Worm (Caenorhabditis elegans): Measurements from ENCODE around the gene F48E8.3.

F48E8.3 gene

DNA sequence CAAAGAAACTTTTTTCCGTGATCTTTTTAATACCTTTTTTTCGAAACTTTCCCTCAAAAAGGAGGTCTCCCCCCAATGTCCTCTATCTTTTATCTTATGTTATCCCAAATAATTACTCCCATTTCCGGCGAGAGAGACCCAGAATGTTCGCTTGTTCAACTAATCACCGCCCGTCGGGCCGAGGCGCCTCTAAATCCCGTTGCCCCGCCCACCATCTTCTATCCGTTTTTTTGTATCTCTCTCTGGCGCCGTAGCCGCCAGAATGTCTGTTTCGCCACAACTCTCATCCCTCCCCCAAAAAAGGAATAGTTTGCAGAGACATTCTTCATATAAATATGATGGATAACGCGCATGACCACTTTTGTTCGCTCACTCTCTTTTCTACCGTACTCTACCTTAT, 11.5 kb downstream of the F48E8.3 start (continued):
- TF ChIP-seq nhr-28 (tag; optimal IDR thresholded peaks at IDR 0.05) (no peak), mdl-1 (tag; optimal IDR thresholded peaks at IDR 0.05) (no peak), mab-9 (GFP tag; IDR thresholded peaks at IDR 0.05) (no peak), lin-14 (GFP tag; optimal IDR thresholded peaks at IDR 0.05) (peak; percentile 87), jun-1 (tag; optimal IDR thresholded peaks at IDR 0.05) (no peak), pax-3 (tag; optimal IDR thresholded peaks at IDR 0.05) (no peak), unc-62 (GFP tag; optimal IDR thresholded peaks at IDR 0.05) (no peak), fkh-4 (tag; optimal IDR thresholded peaks at IDR 0.05; ENCODE audit: borderline replicate concordance) (no peak), rnt-1 (tag; optimal IDR thresholded peaks at IDR 0.05) (no peak), dsc-1 (tag; optimal IDR thresholded peaks at IDR 0.05) (no peak), grh-1 (GFP tag; IDR thresholded peaks at IDR 0.05) (peak; percentile 49; the same call in 1 of the 2 replicates), mep-1 (tag; optimal IDR thresholded peaks at IDR 0.05) (peak; percentile 14), snpc-4 (tag; optimal IDR thresholded peaks at IDR 0.05) (no peak), nhr-77 (tag; optimal IDR thresholded peaks at IDR 0.05) (no peak), ces-1 (GFP tag; optimal IDR thresholded peaks at IDR 0.05) (no peak), hlh-4 (tag; optimal IDR thresholded peaks at IDR 0.05) (no peak), swsn-7 (tag; optimal IDR thresholded peaks at IDR 0.05) (no peak), nhr-12 (tag; optimal IDR thresholded peaks at IDR 0.05) (no peak), ceh-63 (GFP tag; optimal IDR thresholded peaks at IDR 0.05) (no peak), unc-98 (GFP tag; IDR thresholded peaks at IDR 0.05) (no peak), tbx-2 (tag; optimal IDR thresholded peaks at IDR 0.05) (no peak)

ce11 chrIII:5474176-5474575, 13.0 kb downstream of the F48E8.3 start, which contains the start of gene lon-1:
Gene lon-1, plus strand, starts transcription at chrIII:5474476.
- peak; percentile 34 for TF ChIP-seq blmp-1 (tag; optimal IDR thresholded peaks at IDR 0.05)
- TF ChIP-seq snu-23 (GFP tag; optimal IDR thresholded peaks at IDR 0.05), result no peak

DNA sequence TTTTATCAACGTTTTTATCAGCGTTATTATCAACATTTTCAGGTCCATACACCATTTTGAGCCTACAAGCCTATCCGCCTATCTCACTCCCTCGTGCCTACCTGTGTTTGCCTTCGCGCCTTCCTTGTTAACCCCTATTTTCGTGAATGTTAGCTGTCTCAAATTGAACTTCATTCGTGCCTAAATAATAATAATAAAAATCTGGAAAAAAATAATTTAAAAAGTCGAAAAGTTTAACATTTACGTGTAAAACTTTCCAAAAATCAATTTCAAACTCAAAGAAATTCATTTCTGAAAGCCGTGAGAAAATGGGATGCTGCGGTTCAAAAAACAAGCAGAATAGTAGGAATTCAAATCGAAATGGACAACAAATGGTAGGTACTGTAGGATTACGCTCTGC, 16.8 kb downstream of the F48E8.3 start, which contains the start of gene R02F2.10:
Gene R02F2.10, plus strand, starts transcription at position 301 of the 400 bp plus-strand sequence.
- TF ChIP-seq lsy-2 (tag; optimal IDR thresholded peaks at IDR 0.05) (no peak), lin-15B (tag; optimal IDR thresholded peaks at IDR 0.05) (no peak), ztf-4 (tag; optimal IDR thresholded peaks at IDR 0.05) (no peak)

- TF ChIP-seq isw-1 (GFP tag; IDR thresholded peaks at IDR 0.05) (no peak), tbx-2 (tag; optimal IDR thresholded peaks at IDR 0.05) (no peak), alr-1 (tag; optimal IDR thresholded peaks at IDR 0.05; ENCODE audit: borderline replicate concordance) (no peak), grh-1 (GFP tag; IDR thresholded peaks at IDR 0.05) (no peak)
Measured at ce11 chrIII:5478824-5479368, 17.7 kb downstream of the F48E8.3 start, which contains the start of the genes R02F2.6 and R02F2.5. Gene R02F2.6, minus strand, starts transcription at chrIII:5478924. Gene R02F2.5, plus strand, starts transcription at chrIII:5479318.

DNA sequence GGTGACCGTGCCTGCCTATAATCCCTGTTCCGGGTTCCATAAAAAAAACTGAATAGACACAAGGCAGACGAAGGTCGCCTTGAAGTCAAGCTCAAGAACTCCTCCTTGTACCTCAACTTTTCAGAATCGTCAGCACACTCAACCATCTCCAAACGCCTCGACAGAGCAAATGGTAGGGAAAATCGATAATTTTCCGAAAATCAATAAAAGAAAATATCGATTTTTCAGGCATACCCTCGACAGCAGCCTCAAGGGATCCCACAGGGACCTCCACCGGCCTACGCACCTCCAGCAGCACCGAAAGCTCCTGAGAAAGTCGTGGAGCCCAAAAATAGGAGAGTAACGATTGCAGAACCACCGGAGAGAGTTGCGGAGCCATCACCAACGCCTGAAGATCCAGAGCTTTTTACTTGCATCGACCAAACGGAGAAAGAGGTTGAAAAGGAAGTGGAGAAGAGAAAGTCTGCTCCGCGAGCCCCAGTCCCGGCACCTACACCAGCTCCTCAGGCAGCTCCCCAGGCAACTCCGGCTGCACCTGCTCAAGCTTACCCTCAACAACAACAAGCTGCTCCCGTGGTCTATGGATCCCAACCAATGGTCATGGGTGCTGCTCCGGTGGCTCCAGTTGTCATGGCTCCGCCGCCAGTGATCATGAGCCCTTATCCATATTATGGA, 18.5 kb downstream of the F48E8.3 start:
- TF ChIP-seq efl-1 (optimal IDR thresholded peaks at IDR 0.05) (no peak), efl-1 (GFP tag; optimal IDR thresholded peaks at IDR 0.05 in 1 of 2) (peak in 1 of 2 experiments; percentile 83), egl-27 (tag; optimal IDR thresholded peaks at IDR 0.05) (no peak), nhr-77 (tag; optimal IDR thresholded peaks at IDR 0.05) (no peak), nhr-11 (tag; optimal IDR thresholded peaks at IDR 0.05) (no peak)
